Fruit fly (Drosophila melanogaster): Measurements from ENCODE around the gene MICU1.
A peak's percentile ranks its signal among the peaks of the same experiment; 100 is the strongest.

The MICU1 gene

dm6 chr2L:7152260-7152659 lies 29.8 kb upstream of the MICU1 start:
- TF ChIP-seq gl (tag; optimal IDR thresholded peaks at IDR 0.05) (no peak), D1 (tag; optimal IDR thresholded peaks at IDR 0.05) (no peak), CG14655 (GFP tag; optimal IDR thresholded peaks at IDR 0.05) (no peak), CG4496 (GFP tag; IDR thresholded peaks at IDR 0.05) (peak; percentile 11; the same call in 1 of the 3 replicates), CG32121 (GFP tag; IDR thresholded peaks at IDR 0.05) (no peak)

DNA sequence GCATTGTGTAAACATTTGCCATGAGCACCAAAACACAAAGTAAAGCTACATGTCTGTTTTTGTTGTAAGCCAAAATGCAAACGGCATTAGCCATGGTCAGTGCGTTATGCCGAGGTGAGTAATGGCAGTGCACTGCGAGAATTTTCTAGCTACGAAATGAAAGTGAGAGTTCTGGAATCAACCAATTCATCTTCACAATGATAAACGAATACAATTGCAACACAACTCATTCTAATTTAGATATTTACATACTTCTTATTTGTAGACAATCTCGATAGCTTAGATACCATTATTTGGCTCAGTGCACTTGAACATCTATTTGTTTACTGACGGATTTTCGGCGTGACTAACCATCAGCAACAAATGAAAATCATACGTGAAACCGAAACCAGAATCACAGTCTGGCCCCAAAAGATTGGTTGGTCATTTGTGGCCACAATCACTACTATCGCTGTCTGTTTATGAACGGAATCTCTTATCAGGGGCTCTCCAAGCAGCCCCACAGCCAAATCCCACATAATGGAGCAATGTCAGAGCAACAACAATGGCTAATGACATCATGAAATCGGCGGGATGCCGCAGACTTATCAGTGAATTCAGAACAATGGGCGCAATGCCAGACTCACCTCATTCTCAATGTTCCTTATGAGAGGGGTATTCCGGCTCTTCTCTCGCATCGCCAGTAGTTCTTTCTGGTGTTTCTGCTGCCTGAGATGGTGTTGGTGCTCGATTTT lies 27.0 kb upstream of the MICU1 start:
- TF ChIP-seq Ets98B (GFP tag; IDR thresholded peaks at IDR 0.05) (peak; percentile 34; the same call in 1 of the 2 replicates), EcR (GFP tag; optimal IDR thresholded peaks at IDR 0.05) (peak; percentile 6), CG10348 (GFP tag; IDR thresholded peaks at IDR 0.05) (no peak), gl (tag; optimal IDR thresholded peaks at IDR 0.05) (no peak), CG32121 (GFP tag; IDR thresholded peaks at IDR 0.05) (0 out of 2 replicates have a peak, but pooled peaks have one; percentile 41), Snoo (tag; optimal IDR thresholded peaks at IDR 0.05) (peak; percentile 27), CG13204 (GFP tag; optimal IDR thresholded peaks at IDR 0.05) (peak; percentile 8), fd96Ca (GFP tag; IDR thresholded peaks at IDR 0.05) (peak; percentile 58; the same call in 1 of the 3 replicates), CG17806 (tag; optimal IDR thresholded peaks at IDR 0.05) (peak; percentile 32), CG4496 (GFP tag; IDR thresholded peaks at IDR 0.05) (peak; percentile 62; the same call in 2 of the 3 replicates)

DNA sequence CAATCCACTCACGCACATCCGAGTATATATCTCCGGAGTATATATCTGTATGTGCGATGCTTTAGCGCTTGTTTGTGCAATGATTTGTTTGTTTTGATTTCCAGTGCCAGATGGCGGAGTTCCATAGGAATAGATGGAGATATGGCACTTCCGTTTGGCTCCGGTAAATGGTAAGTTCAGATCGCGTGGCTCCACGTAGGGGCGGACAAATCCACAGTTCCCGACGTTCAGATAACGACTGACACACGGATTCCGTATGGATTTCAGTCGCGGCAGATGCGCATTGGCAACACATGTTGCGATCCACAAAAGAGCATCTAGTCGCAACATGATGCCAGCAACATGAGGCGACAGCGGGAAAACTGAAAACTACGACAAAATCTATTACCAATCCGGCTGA lies 24.6 kb upstream of the MICU1 start, which contains the start of gene Pvf3:
Gene Pvf3 (minus strand): TSS at position 240 of the 400 bp plus-strand sequence.
- no peak for TF ChIP-seq CG9948 (tag; optimal IDR thresholded peaks at IDR 0.05)
- peak; percentile 64 for TF ChIP-seq CG4496 (GFP tag; IDR thresholded peaks at IDR 0.05)

DNA sequence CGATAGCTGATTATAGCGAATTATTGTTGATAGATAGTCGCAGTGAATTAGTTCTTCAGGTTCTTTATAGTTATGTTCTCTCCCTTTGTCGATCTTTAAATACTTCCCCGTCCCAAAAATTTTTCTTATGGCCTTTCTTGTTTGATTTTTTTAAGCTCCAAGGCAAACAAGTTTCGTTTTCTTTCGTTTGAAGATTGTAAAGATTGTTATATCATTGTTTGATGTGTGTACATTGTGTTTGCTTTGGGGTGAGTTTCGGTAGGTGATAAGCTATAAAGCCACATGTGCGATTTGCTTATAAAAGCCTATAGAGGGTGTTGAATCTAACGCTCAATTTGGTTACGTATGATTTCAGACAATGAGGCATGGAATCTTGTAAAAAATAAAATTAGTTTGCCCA lies 23.2 kb upstream of the MICU1 start:
- TF ChIP-seq CG10348 (GFP tag; IDR thresholded peaks at IDR 0.05) (no peak), CG12605 (GFP tag; IDR thresholded peaks at IDR 0.05) (no peak), CG34367 (tag; optimal IDR thresholded peaks at IDR 0.05) (no peak), CG32121 (GFP tag; IDR thresholded peaks at IDR 0.05) (no peak), CG14655 (GFP tag; optimal IDR thresholded peaks at IDR 0.05) (no peak), CG15710 (tag; optimal IDR thresholded peaks at IDR 0.05) (no peak), gl (tag; optimal IDR thresholded peaks at IDR 0.05) (no peak), Pif1A (GFP tag; optimal IDR thresholded peaks at IDR 0.05) (no peak), fd96Ca (GFP tag; IDR thresholded peaks at IDR 0.05) (no peak), Snoo (tag; optimal IDR thresholded peaks at IDR 0.05) (no peak), rn (GFP tag; IDR thresholded peaks at IDR 0.05) (no peak), CG17806 (tag; optimal IDR thresholded peaks at IDR 0.05) (no peak), Pif1B (GFP tag; optimal IDR thresholded peaks at IDR 0.05) (no peak), Ets98B (GFP tag; IDR thresholded peaks at IDR 0.05) (no peak), EcR (GFP tag; optimal IDR thresholded peaks at IDR 0.05) (no peak)

DNA sequence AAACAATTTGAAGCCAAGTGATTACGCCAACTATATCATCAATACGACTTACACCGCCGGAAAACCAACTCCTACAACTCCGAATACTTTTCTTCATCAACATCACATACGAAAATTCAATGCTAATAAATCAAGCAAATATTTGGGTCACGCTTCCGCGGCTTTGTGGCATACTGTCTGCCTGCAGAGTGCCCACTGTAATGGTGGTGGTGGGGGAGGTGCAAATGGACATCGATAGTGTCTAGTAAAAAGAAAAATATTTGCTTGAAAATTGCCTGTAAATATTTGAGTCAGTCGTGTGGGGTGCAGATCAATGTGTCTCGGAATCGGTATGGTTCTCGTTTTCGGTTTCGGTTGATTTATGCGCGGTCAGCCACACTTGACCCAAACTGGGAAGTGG lies 16.2 kb upstream of the MICU1 start:
- TF ChIP-seq CG9948 (tag; optimal IDR thresholded peaks at IDR 0.05) (no peak), CG4496 (GFP tag; IDR thresholded peaks at IDR 0.05) (0 out of 3 replicates have a peak, but pooled peaks have one; percentile 16)

DNA sequence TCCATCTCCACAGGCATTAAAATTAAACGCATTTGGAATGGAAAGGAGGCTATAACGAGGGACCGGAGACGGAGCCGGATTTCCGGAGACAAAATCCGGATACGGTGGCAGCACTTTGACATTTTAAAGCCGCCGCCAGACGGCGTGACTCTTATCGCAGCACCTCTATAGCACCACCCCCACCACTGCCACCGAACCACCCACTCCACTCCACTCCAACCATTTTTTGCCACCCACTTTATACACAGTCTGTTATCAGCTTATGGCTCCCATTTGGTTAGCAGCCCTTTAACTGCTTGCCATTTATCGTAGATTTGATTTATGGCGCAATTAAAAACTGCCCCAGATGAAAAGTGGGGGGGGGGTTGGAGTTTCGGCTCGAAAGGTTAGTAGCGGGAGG lies 13.0 kb upstream of the MICU1 start:
- TF ChIP-seq CG15710 (tag; optimal IDR thresholded peaks at IDR 0.05) (no peak), CG32121 (GFP tag; IDR thresholded peaks at IDR 0.05) (no peak), CG13204 (GFP tag; optimal IDR thresholded peaks at IDR 0.05) (no peak), CG17806 (tag; optimal IDR thresholded peaks at IDR 0.05) (no peak), CG12605 (GFP tag; IDR thresholded peaks at IDR 0.05) (no peak), Snoo (tag; optimal IDR thresholded peaks at IDR 0.05) (no peak)

DNA sequence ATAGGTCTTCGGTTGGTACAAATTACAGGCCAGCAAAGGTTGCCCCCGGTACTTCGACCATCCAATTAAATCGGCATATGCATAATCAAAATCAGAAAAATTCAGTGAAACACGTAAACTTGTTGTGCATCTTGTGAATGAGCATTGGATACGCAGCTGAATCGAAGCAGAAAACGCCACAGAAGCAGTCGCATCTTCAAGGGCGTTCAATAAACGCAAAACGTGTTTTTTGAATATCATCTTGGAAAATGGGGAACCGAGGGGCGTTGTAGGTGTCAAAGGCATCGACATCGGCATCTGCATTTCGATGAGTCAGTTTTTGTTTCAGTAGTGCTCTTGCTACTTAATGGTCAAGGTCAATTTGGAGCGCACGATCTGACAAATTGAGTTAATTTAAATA lies 7.7 kb upstream of the MICU1 start:
- no peak for TF ChIP-seq gl (tag; optimal IDR thresholded peaks at IDR 0.05)
- peak; percentile 91 for TF ChIP-seq EcR (GFP tag; optimal IDR thresholded peaks at IDR 0.05)

dm6 chr2L:7175786-7176185 lies 6.2 kb upstream of the MICU1 start:
- TF ChIP-seq Pif1B (GFP tag; optimal IDR thresholded peaks at IDR 0.05), result peak; percentile 35
- TF ChIP-seq CG12605 (GFP tag; IDR thresholded peaks at IDR 0.05), result 0 out of 2 replicates have a peak, but pooled peaks have one; percentile 12
- no peak for TF ChIP-seq CG8159 (tag; optimal IDR thresholded peaks at IDR 0.05)
- no peak for TF ChIP-seq Pif1A (GFP tag; optimal IDR thresholded peaks at IDR 0.05)
- TF ChIP-seq CG8301 (tag; optimal IDR thresholded peaks at IDR 0.05), result no peak
- no peak for TF ChIP-seq D1 (tag; optimal IDR thresholded peaks at IDR 0.05)
- TF ChIP-seq Ets98B (GFP tag; IDR thresholded peaks at IDR 0.05), result no peak
- TF ChIP-seq CG13204 (GFP tag; optimal IDR thresholded peaks at IDR 0.05), result no peak
- no peak for TF ChIP-seq CG15710 (tag; optimal IDR thresholded peaks at IDR 0.05)
- no peak for TF ChIP-seq Snoo (tag; optimal IDR thresholded peaks at IDR 0.05)
- no peak for TF ChIP-seq CG10348 (GFP tag; IDR thresholded peaks at IDR 0.05)
- TF ChIP-seq CG34367 (tag; optimal IDR thresholded peaks at IDR 0.05), result no peak
- TF ChIP-seq rn (GFP tag; IDR thresholded peaks at IDR 0.05), result no peak
- TF ChIP-seq EcR (GFP tag; optimal IDR thresholded peaks at IDR 0.05), result peak; percentile 5
- peak; percentile 22 for TF ChIP-seq CG9948 (tag; optimal IDR thresholded peaks at IDR 0.05)
- TF ChIP-seq gl (tag; optimal IDR thresholded peaks at IDR 0.05), result no peak
- no peak for TF ChIP-seq CG14655 (GFP tag; optimal IDR thresholded peaks at IDR 0.05)
- TF ChIP-seq fd96Ca (GFP tag; IDR thresholded peaks at IDR 0.05), result no peak
- TF ChIP-seq CG32121 (GFP tag; IDR thresholded peaks at IDR 0.05), result no peak
- TF ChIP-seq CG17806 (tag; optimal IDR thresholded peaks at IDR 0.05), result no peak
- TF ChIP-seq CG4496 (GFP tag; IDR thresholded peaks at IDR 0.05), result peak; percentile 83
